Fruit fly (Drosophila melanogaster): ENCODE results near the gene Cht7.

The Cht7 gene

dm6 chr3L:3081146-3081872 lies 25.4 kb downstream of the Cht7 start (continued):
- TF ChIP-seq sug (tag; optimal IDR thresholded peaks at IDR 0.05) (peak; percentile 95), Atf6 (GFP tag; IDR thresholded peaks at IDR 0.05) (peak; percentile 99), CG12155 (GFP tag; optimal IDR thresholded peaks at IDR 0.05) (peak; percentile 97), CG42726 (GFP tag; IDR thresholded peaks at IDR 0.05; ENCODE audit: partially characterized antibody) (0 out of 2 replicates have a peak, but pooled peaks have one; percentile 18), CG14710 (tag; optimal IDR thresholded peaks at IDR 0.05) (peak; percentile 95), Ssrp (tag; optimal IDR thresholded peaks at IDR 0.05) (peak; percentile 97), luna (GFP tag; optimal IDR thresholded peaks at IDR 0.05) (peak; percentile 65), CG31441 (GFP tag; IDR thresholded peaks at IDR 0.05) (peak; percentile 96), Opbp (GFP tag; IDR thresholded peaks at IDR 0.05; ENCODE audit: partially characterized antibody) (peak; percentile 83), CG17328 (GFP tag; IDR thresholded peaks at IDR 0.05) (peak; percentile 99), NfI (GFP tag; optimal IDR thresholded peaks at IDR 0.05) (peak; percentile 99), pb (GFP tag; optimal IDR thresholded peaks at IDR 0.05) (peak; percentile 91), Hmr (GFP tag; optimal IDR thresholded peaks at IDR 0.05) (peak; percentile 99), Dp (GFP tag; optimal IDR thresholded peaks at IDR 0.05) (peak; percentile 33), CG3847 (GFP tag; IDR thresholded peaks at IDR 0.05) (peak; percentile 99), Side (GFP tag; optimal IDR thresholded peaks at IDR 0.05) (peak; percentile 96), CG3281 (GFP tag; optimal IDR thresholded peaks at IDR 0.05) (peak; percentile 99), gt (GFP tag; IDR thresholded peaks at IDR 0.05) (peak; percentile 94), CG31388 (GFP tag; optimal IDR thresholded peaks at IDR 0.05) (peak; percentile 95), CG31224 (GFP tag; IDR thresholded peaks at IDR 0.05) (peak; percentile 95), CG1792 (GFP tag; optimal IDR thresholded peaks at IDR 0.05) (peak; percentile 90), CG6272 (GFP tag; IDR thresholded peaks at IDR 0.05) (peak; percentile 97), unpg (GFP tag; optimal IDR thresholded peaks at IDR 0.05) (peak; percentile 99), nmo (GFP tag; optimal IDR thresholded peaks at IDR 0.05) (peak; percentile 98), CG11723 (GFP tag; optimal IDR thresholded peaks at IDR 0.05) (peak; percentile 98), CG11696 (GFP tag; IDR thresholded peaks at IDR 0.05) (peak; percentile 94), Dad (GFP tag; optimal IDR thresholded peaks at IDR 0.05) (peak; percentile 97), sens (GFP tag) (peak; percentile 100), lola (GFP tag; optimal IDR thresholded peaks at IDR 0.05) (peak in 1 of 3 experiments; percentile 94), CG7357 (GFP tag; IDR thresholded peaks at IDR 0.05) (peak; percentile 94), Meics (GFP tag; optimal IDR thresholded peaks at IDR 0.05) (peak; percentile 99), HmgD (GFP tag; optimal IDR thresholded peaks at IDR 0.05) (peak; percentile 80), inv (GFP tag; IDR thresholded peaks at IDR 0.05; ENCODE audit: partially characterized antibody) (peak; percentile 79), CG8290 (GFP tag; optimal IDR thresholded peaks at IDR 0.05) (peak; percentile 98), CG8290 (tag; optimal IDR thresholded peaks at IDR 0.05) (peak; percentile 87 to 99), sisA (GFP tag; IDR thresholded peaks at IDR 0.05) (peak; percentile 98), YL-1 (GFP tag; optimal IDR thresholded peaks at IDR 0.05) (peak; percentile 91), salm (tag; optimal IDR thresholded peaks at IDR 0.05) (peak; percentile 98), CG18476 (GFP tag; optimal IDR thresholded peaks at IDR 0.05) (peak; percentile 98), NFAT (GFP tag; IDR thresholded peaks at IDR 0.05) (peak; percentile 98), CG12299 (tag; optimal IDR thresholded peaks at IDR 0.05) (peak; percentile 98), CG2116 (GFP tag; optimal IDR thresholded peaks at IDR 0.05) (peak; percentile 89), lilli (GFP tag; optimal IDR thresholded peaks at IDR 0.05) (peak; percentile 99), en (GFP tag; optimal IDR thresholded peaks at IDR 0.05) (peak; percentile 92), CG1647 (GFP tag; optimal IDR thresholded peaks at IDR 0.05) (peak; percentile 97), CG6791 (GFP tag; IDR thresholded peaks at IDR 0.05; ENCODE audit: partially characterized antibody) (peak; percentile 80; the same call in 2 of the 3 replicates), CG10321 (GFP tag; IDR thresholded peaks at IDR 0.05) (peak; percentile 88), Bteb2 (GFP tag; optimal IDR thresholded peaks at IDR 0.05) (peak; percentile 96), Hr39 (optimal IDR thresholded peaks at IDR 0.05) (no peak), gsb-n (tag; optimal IDR thresholded peaks at IDR 0.05) (peak; percentile 98)

Measured in whole organism, embryonic.